Fruit fly (Drosophila melanogaster) whole organism, embryonic: ENCODE data around the gene Agpat4.

ENCODE experiments used
- Atf3 ChIP-seq: fragments of 200-800 bp; sonication (Bioruptor generic); optimal IDR thresholded peaks from 3 replicates; lab custom pipeline; 2016; ENCODE audit warnings: missing biosample characterization, missing genetic modification characterization
- CG10209 ChIP-seq: fragments of 200-800 bp; sonication (Bioruptor generic); optimal IDR thresholded peaks from 3 replicates; lab custom pipeline; 2017; ENCODE audit warnings: missing biosample characterization, mild to moderate bottlenecking, missing genetic modification characterization, missing genetic modification reagents
- CG10462 ChIP-seq: fragments of 200-800 bp; sonication (Bioruptor generic); optimal IDR thresholded peaks from 2 replicates; lab custom pipeline; 2016; ENCODE audit warnings: missing biosample characterization, missing genetic modification characterization
- CG10979 ChIP-seq: fragments of 200-800 bp; sonication (Bioruptor generic); optimal IDR thresholded peaks from 2 replicates; lab custom pipeline; 2018; ENCODE audit warnings: missing biosample characterization, mild to moderate bottlenecking, missing genetic modification characterization, moderate library complexity
- CG11398 ChIP-seq: fragments of 200-800 bp; sonication (Bioruptor generic); optimal IDR thresholded peaks from 2 replicates; lab custom pipeline; 2016; ENCODE audit warnings: missing biosample characterization, missing genetic modification characterization
- CG12104 ChIP-seq: fragments of 200-800 bp; sonication (Bioruptor generic); optimal IDR thresholded peaks from 3 replicates; lab custom pipeline; 2016; ENCODE audit warnings: missing biosample characterization, missing genetic modification characterization
- CG14710 ChIP-seq: fragments of 200-800 bp; sonication (Bioruptor generic); optimal IDR thresholded peaks from 3 replicates; lab custom pipeline; 2019; ENCODE audit warnings: missing biosample characterization, mild to moderate bottlenecking, missing genetic modification characterization, moderate library complexity
- CG16813 ChIP-seq: fragments of 200-800 bp; sonication (Bioruptor generic); IDR thresholded peaks from 3 replicates; pipeline ENCODE4 v1.3.6; 2022; ENCODE audit warnings: missing biosample characterization, missing genetic modification characterization; ENCODE audit not compliant: partially characterized antibody
- CG17385 ChIP-seq: fragments of 200-800 bp; sonication (Bioruptor generic); optimal IDR thresholded peaks from 3 replicates; lab custom pipeline; 2018; ENCODE audit warnings: missing biosample characterization, mild to moderate bottlenecking, missing genetic modification characterization
- CG1792 ChIP-seq: fragments of 200-800 bp; sonication (Bioruptor generic); optimal IDR thresholded peaks from 2 replicates; lab custom pipeline; 2016; ENCODE audit warnings: missing biosample characterization, missing genetic modification characterization
- CG2202 ChIP-seq: fragments of 200-800 bp; sonication (Bioruptor generic); optimal IDR thresholded peaks from 2 replicates; lab custom pipeline; 2018; ENCODE audit warnings: missing biosample characterization, mild to moderate bottlenecking, missing genetic modification characterization
- CG3163 ChIP-seq: fragments of 200-800 bp; sonication (Bioruptor generic); optimal IDR thresholded peaks from 3 replicates; lab custom pipeline; 2016; ENCODE audit warnings: missing biosample characterization, missing genetic modification characterization
- CG33557 ChIP-seq: fragments of 200-800 bp; sonication (Bioruptor generic); optimal IDR thresholded peaks from 2 replicates; lab custom pipeline; 2019; ENCODE audit warnings: missing biosample characterization, mild to moderate bottlenecking, missing genetic modification characterization, moderate library complexity
- CG4328 ChIP-seq: fragments of 200-800 bp; sonication (Bioruptor generic); optimal IDR thresholded peaks from 3 replicates; lab custom pipeline; 2017; ENCODE audit warnings: missing biosample characterization, missing genetic modification reagents, missing genetic modification characterization
- CG4617 ChIP-seq: fragments of 200-800 bp; sonication (Bioruptor generic); optimal IDR thresholded peaks from 3 replicates; lab custom pipeline; 2016; ENCODE audit warnings: missing biosample characterization, missing genetic modification characterization, borderline replicate concordance
- CG7745 ChIP-seq: fragments of 200-800 bp; sonication (Bioruptor generic); optimal IDR thresholded peaks from 2 replicates; lab custom pipeline; 2018; ENCODE audit warnings: missing biosample characterization, mild to moderate bottlenecking, missing genetic modification characterization, moderate library complexity
- CG8290 ChIP-seq, 3 experiments: fragments of 200-800 bp; sonication (Bioruptor generic); optimal IDR thresholded peaks; 2 replicates each; lab custom pipeline; 2016 to 2019; ENCODE audit warnings: missing biosample characterization in 3 of 3, missing genetic modification characterization in 3 of 3, mild to moderate bottlenecking in 2 of 3, moderate library complexity in 1 of 3
- CG9727 ChIP-seq: fragments of 200-800 bp; sonication (Bioruptor generic); optimal IDR thresholded peaks from 3 replicates; lab custom pipeline; 2017; ENCODE audit warnings: missing biosample characterization, mild to moderate bottlenecking, missing genetic modification characterization
- CG9797 ChIP-seq: fragments of 200-800 bp; sonication (Bioruptor generic); optimal IDR thresholded peaks from 3 replicates; lab custom pipeline; 2018; ENCODE audit warnings: missing biosample characterization, mild to moderate bottlenecking, missing genetic modification characterization
- CTCF ChIP-seq: fragments of 200-800 bp; sonication (Bioruptor generic); optimal IDR thresholded peaks from 2 replicates; lab custom pipeline; 2017; ENCODE audit warnings: missing biosample characterization, mild to moderate bottlenecking, missing genetic modification characterization, moderate library complexity
- ERR ChIP-seq: fragments of 200-800 bp; sonication (Bioruptor generic); optimal IDR thresholded peaks from 2 replicates; lab custom pipeline; 2016; ENCODE audit warnings: missing biosample characterization, missing genetic modification characterization
- H15 ChIP-seq: fragments of 200-800 bp; sonication (Bioruptor generic); IDR thresholded peaks from 3 replicates; pipeline ENCODE4 v1.3.6; 2022; ENCODE audit warnings: missing biosample characterization, missing genetic modification characterization
- HLHmδ ChIP-seq: fragments of 200-800 bp; sonication (Bioruptor generic); optimal IDR thresholded peaks from 2 replicates; lab custom pipeline; 2018; ENCODE audit warnings: missing biosample characterization, mild to moderate bottlenecking, missing genetic modification characterization, moderate library complexity
- Hr51 ChIP-seq, 2 experiments: fragments of 200-800 bp; sonication (Bioruptor generic); optimal IDR thresholded peaks; 2 replicates in 1 of 2; 3 replicates in 1 of 2; lab custom pipeline; 2016 to 2018; ENCODE audit warnings: missing biosample characterization in 2 of 2, missing genetic modification characterization in 2 of 2, mild to moderate bottlenecking in 1 of 2, moderate library complexity in 1 of 2
- Optix ChIP-seq: fragments of 200-800 bp; sonication (Bioruptor generic); IDR thresholded peaks from 3 replicates; pipeline ENCODE4 v1.3.6; 2022; ENCODE audit warnings: missing biosample characterization, missing genetic modification characterization
- Scr ChIP-seq: fragments of 200-800 bp; sonication (Bioruptor generic); IDR thresholded peaks from 2 replicates; pipeline ENCODE4 v1.3.6; 2022; ENCODE audit warnings: missing biosample characterization, missing genetic modification characterization; ENCODE audit not compliant: partially characterized antibody
- Side ChIP-seq: fragments of 200-800 bp; sonication (Bioruptor generic); optimal IDR thresholded peaks from 2 replicates; lab custom pipeline; 2016; ENCODE audit warnings: missing biosample characterization, missing genetic modification characterization
- Stat92E ChIP-seq, 3 experiments: fragments of >200 bp in 2 of 3; fragments of 200-800 bp in 1 of 3; sonication (Bioruptor generic) in 1 of 3; optimal IDR thresholded peaks; 2 replicates each; lab custom pipeline; 2017 to 2019; ENCODE audit warnings: missing biosample characterization in 3 of 3, missing genetic modification characterization in 3 of 3, mild to moderate bottlenecking in 1 of 3, moderate library complexity in 1 of 3
- Taf1 ChIP-seq: fragments of 200-800 bp; sonication (Bioruptor generic); IDR thresholded peaks from 2 replicates; pipeline ENCODE4 v1.3.6; 2022; ENCODE audit warnings: missing biosample characterization, missing genetic modification characterization
- Trl ChIP-seq, 3 experiments: fragments of >200 bp in 2 of 3; fragments of 200-800 bp in 1 of 3; sonication (Bioruptor generic) in 1 of 3; optimal IDR thresholded peaks; 2 replicates in 1 of 3; 3 replicates in 2 of 3; lab custom pipeline; 2016 to 2017; ENCODE audit warnings: missing biosample characterization in 1 of 3, missing genetic modification characterization in 1 of 3
- Xrp1 ChIP-seq: fragments of 200-800 bp; sonication (Bioruptor generic); IDR thresholded peaks from 2 replicates; pipeline ENCODE4 v1.3.6; 2022; ENCODE audit warnings: missing biosample characterization, missing genetic modification characterization
- bcd ChIP-seq: fragments of 200-800 bp; sonication (Bioruptor generic); optimal IDR thresholded peaks from 2 replicates; lab custom pipeline; 2017; ENCODE audit warnings: missing biosample characterization, mild to moderate bottlenecking, missing genetic modification characterization
- bsh ChIP-seq, 2 experiments: fragments of 200-800 bp; sonication (Bioruptor generic); optimal IDR thresholded peaks; 2 replicates each; lab custom pipeline; 2017 to 2018; ENCODE audit warnings: mild to moderate bottlenecking in 2 of 2, missing biosample characterization in 2 of 2, missing genetic modification characterization in 2 of 2, moderate library complexity in 1 of 2
- cg ChIP-seq: fragments of 200-800 bp; sonication (Bioruptor generic); optimal IDR thresholded peaks from 3 replicates; lab custom pipeline; 2019; ENCODE audit warnings: missing biosample characterization, mild to moderate bottlenecking, missing genetic modification characterization, moderate library complexity
- dm ChIP-seq: fragments of 200-800 bp; sonication (Bioruptor generic); optimal IDR thresholded peaks from 3 replicates; lab custom pipeline; 2016; ENCODE audit warnings: missing biosample characterization, missing genetic modification characterization
- fd64A ChIP-seq: fragments of 200-800 bp; sonication (Bioruptor generic); optimal IDR thresholded peaks from 3 replicates; lab custom pipeline; 2018; ENCODE audit warnings: missing biosample characterization, mild to moderate bottlenecking, missing genetic modification characterization
- ham ChIP-seq: fragments of 200-800 bp; sonication (Bioruptor generic); IDR thresholded peaks from 2 replicates; pipeline ENCODE4 v1.3.6; 2022; ENCODE audit warnings: missing biosample characterization, missing genetic modification characterization
- kah ChIP-seq: fragments of 200-800 bp; sonication (Bioruptor generic); optimal IDR thresholded peaks from 2 replicates; lab custom pipeline; 2018; ENCODE audit warnings: missing biosample characterization, mild to moderate bottlenecking, missing genetic modification characterization
- kni ChIP-seq: fragments of 200-800 bp; sonication (Bioruptor generic); optimal IDR thresholded peaks from 3 replicates; lab custom pipeline; 2017; ENCODE audit warnings: mild to moderate bottlenecking, missing biosample characterization, missing genetic modification reagents, missing genetic modification characterization
- onecut ChIP-seq: fragments of 200-800 bp; sonication (Bioruptor generic); IDR thresholded peaks from 2 replicates; pipeline ENCODE4 v1.3.6; 2022; ENCODE audit warnings: missing biosample characterization, missing genetic modification characterization
- prd ChIP-seq, 3 experiments: fragments of >200 bp in 2 of 3; fragments of 200-800 bp in 1 of 3; sonication (Bioruptor generic) in 1 of 3; optimal IDR thresholded peaks in 2 of 3; IDR thresholded peaks in 1 of 3; 2 replicates in 2 of 3; 3 replicates in 1 of 3; pipeline versions ENCODE4 v1.3.6 to Lab custom; 2017 to 2022; ENCODE audit warnings: missing biosample characterization in 1 of 3, missing genetic modification characterization in 1 of 3
- sd ChIP-seq: fragments of 200-800 bp; sonication (Bioruptor generic); optimal IDR thresholded peaks from 3 replicates; lab custom pipeline; 2018; ENCODE audit warnings: missing biosample characterization, mild to moderate bottlenecking, missing genetic modification characterization, moderate library complexity
- sim ChIP-seq: fragments of 200-800 bp; sonication (Bioruptor generic); IDR thresholded peaks from 2 replicates; pipeline ENCODE4 v1.3.6; 2022; ENCODE audit warnings: missing biosample characterization, missing genetic modification characterization
- tll ChIP-seq, 2 experiments: fragments of 200-800 bp in 1 of 2; fragments of >200 bp in 1 of 2; sonication (Bioruptor generic) in 1 of 2; optimal IDR thresholded peaks; 2 replicates each; lab custom pipeline; 2017 to 2019; ENCODE audit warnings: missing biosample characterization in 2 of 2, missing genetic modification characterization in 2 of 2, mild to moderate bottlenecking in 1 of 2, moderate library complexity in 1 of 2
- yki ChIP-seq: fragments of >200 bp; optimal IDR thresholded peaks from 3 replicates; lab custom pipeline; 2018
- z ChIP-seq: fragments of 200-800 bp; sonication (Bioruptor generic); IDR thresholded peaks from 3 replicates; pipeline ENCODE4 v1.3.6; 2022; ENCODE audit warnings: missing biosample characterization, missing genetic modification characterization

The Agpat4 gene

DNA sequence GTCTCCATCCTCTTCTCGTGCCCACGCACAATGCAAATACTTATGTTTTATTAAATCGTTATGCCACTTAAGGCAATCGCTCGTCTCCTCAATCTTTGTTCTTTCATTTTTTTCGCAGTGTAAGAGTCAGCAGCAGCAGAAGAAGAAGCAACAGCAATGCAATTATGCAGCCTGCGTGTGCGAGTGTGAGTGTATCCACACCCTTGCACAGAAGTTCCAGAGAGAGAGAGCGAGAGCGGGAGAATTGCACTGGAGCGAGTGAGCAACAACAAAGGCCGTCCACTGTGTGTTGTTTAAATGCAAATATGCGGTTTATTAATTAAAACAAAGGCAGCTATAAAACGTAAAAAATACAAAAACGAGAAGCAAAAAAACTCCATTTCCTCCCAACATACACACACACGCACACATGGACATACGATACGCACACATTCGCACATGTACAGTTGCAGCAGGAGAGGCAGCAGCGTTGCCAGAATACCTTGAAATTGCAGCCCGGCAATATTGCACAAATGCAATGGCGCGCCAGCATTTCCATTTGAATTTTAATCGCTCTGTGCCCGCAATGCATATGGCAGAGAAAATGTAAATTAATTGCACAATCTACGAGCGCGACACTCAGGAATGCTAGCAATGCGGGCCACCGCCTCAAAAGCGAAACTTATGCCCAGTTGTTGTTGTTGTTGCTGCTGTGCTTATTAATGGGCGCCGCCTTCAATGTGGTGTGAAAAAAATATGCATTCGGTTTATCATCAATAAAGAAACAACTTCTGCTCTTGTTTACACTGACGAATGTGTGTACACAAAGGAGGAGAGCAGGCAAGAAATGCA, 27.5 kb upstream of the Agpat4 start:
- TF ChIP-seq CG4617 (GFP tag; lab: Kevin White, UChicago) (no peak), tll (GFP tag; optimal IDR thresholded peaks at IDR 0.05; lab: Kevin White, UChicago) (peak in 1 of 2 experiments; percentile 21), H15 (no peak), z (peak; percentile 63; the same call in 1 of the 3 replicates), Scr (GFP tag; lab: Robert Waterston, UW) (no peak), bsh (GFP tag; optimal IDR thresholded peaks at IDR 0.05; lab: Kevin White, UChicago) (peak; percentile 32 to 61), ham (no peak), Xrp1 (GFP tag; lab: Robert Waterston, UW) (peak; percentile 82), prd (optimal IDR thresholded peaks at IDR 0.05; lab: Kevin White, UChicago) (no peak), prd (GFP tag; IDR thresholded peaks at IDR 0.05; lab: Robert Waterston, UW) (peak; percentile 63), CG4328 (GFP tag; lab: Kevin White, UChicago) (peak; percentile 56), Trl (optimal IDR thresholded peaks at IDR 0.05; lab: Kevin White, UChicago) (peak; percentile 58 to 63), Trl (GFP tag; optimal IDR thresholded peaks at IDR 0.05; lab: Kevin White, UChicago) (peak; percentile 27), CG12104 (GFP tag; lab: Kevin White, UChicago) (peak; percentile 36), dm (GFP tag; lab: Kevin White, UChicago) (peak; percentile 37), CG10209 (GFP tag; lab: Kevin White, UChicago) (peak; percentile 73), CTCF (GFP tag; lab: Kevin White, UChicago) (peak; percentile 41), Atf3 (peak; percentile 50), HLHmδ (GFP tag; lab: Kevin White, UChicago) (peak; percentile 78), kni (peak; percentile 94), onecut (GFP tag; lab: Robert Waterston, UW) (peak; percentile 43; the same call in 1 of the 2 replicates), Optix (GFP tag; lab: Robert Waterston, UW) (0 out of 3 replicates have a peak, but pooled peaks have one; percentile 13), Taf1 (GFP tag; lab: Robert Waterston, UW) (no peak), CG10979 (tag; lab: Kevin White, UChicago) (peak; percentile 22), CG1792 (GFP tag; lab: Kevin White, UChicago) (peak; percentile 33), ERR (GFP tag; lab: Kevin White, UChicago) (no peak), Hr51 (GFP tag; optimal IDR thresholded peaks at IDR 0.05; lab: Kevin White, UChicago) (peak in 1 of 2 experiments; percentile 76), CG14710 (tag; lab: Kevin White, UChicago) (peak; percentile 89), CG8290 (GFP tag; optimal IDR thresholded peaks at IDR 0.05; lab: Kevin White, UChicago) (peak; percentile 65), CG8290 (tag; optimal IDR thresholded peaks at IDR 0.05; lab: Kevin White, UChicago) (peak in 1 of 2 experiments; percentile 80), CG9727 (GFP tag; lab: Kevin White, UChicago) (peak; percentile 89), sim (GFP tag; lab: Robert Waterston, UW) (peak; percentile 69), CG16813 (no peak), CG33557 (GFP tag; lab: Kevin White, UChicago) (peak; percentile 80), cg (peak; percentile 78), kah (GFP tag; lab: Kevin White, UChicago) (peak; percentile 5), CG3163 (GFP tag; lab: Kevin White, UChicago) (peak; percentile 33), CG2202 (tag; lab: Kevin White, UChicago) (peak; percentile 75), Side (GFP tag; lab: Kevin White, UChicago) (peak; percentile 32), CG7745 (tag; lab: Kevin White, UChicago) (peak; percentile 78), CG17385 (GFP tag; lab: Kevin White, UChicago) (peak; percentile 88), yki (no peak), CG9797 (peak; percentile 12), sd (tag; lab: Kevin White, UChicago) (peak; percentile 97), CG10462 (GFP tag; lab: Kevin White, UChicago) (peak; percentile 25), bcd (GFP tag; lab: Kevin White, UChicago) (peak; percentile 29), Stat92E (GFP tag; optimal IDR thresholded peaks at IDR 0.05; lab: Kevin White, UChicago) (no peak), CG11398 (GFP tag; lab: Kevin White, UChicago) (peak; percentile 46), fd64A (GFP tag; lab: Kevin White, UChicago) (peak; percentile 48)
